Fruit fly (Drosophila melanogaster) whole organism, prepupa: ENCODE measurements around the gene CG33293.

Experiments
- CG10631 ChIP-seq: fragments of 200-800 bp; sonication (Bioruptor generic); optimal IDR thresholded peaks from 2 replicates; lab custom pipeline; 2016; ENCODE audit warnings: missing biosample characterization, missing genetic modification characterization
- CG11294 ChIP-seq: fragments of 200-800 bp; sonication (Bioruptor generic); IDR thresholded peaks from 2 replicates; pipeline ENCODE4 v1.3.6; 2022; ENCODE audit warnings: missing biosample characterization, missing genetic modification characterization
- CG15336 ChIP-seq: fragments of 200-800 bp; sonication (Bioruptor generic); IDR thresholded peaks from 2 replicates; pipeline ENCODE4 v1.3.6; 2022; ENCODE audit warnings: missing biosample characterization, missing genetic modification characterization
- CG1621 ChIP-seq: fragments of 200-800 bp; sonication (Bioruptor generic); optimal IDR thresholded peaks from 3 replicates; lab custom pipeline; 2018; ENCODE audit warnings: missing biosample characterization, mild to moderate bottlenecking, missing genetic modification characterization
- CG16779 ChIP-seq: fragments of 200-800 bp; sonication (Bioruptor generic); optimal IDR thresholded peaks from 3 replicates; lab custom pipeline; 2017; ENCODE audit warnings: missing biosample characterization, mild to moderate bottlenecking, missing genetic modification characterization
- CG32006 ChIP-seq: fragments of 200-800 bp; sonication (Bioruptor generic); optimal IDR thresholded peaks from 3 replicates; lab custom pipeline; 2017; ENCODE audit warnings: missing biosample characterization, mild to moderate bottlenecking, missing genetic modification characterization
- CG34406 ChIP-seq: fragments of 200-800 bp; sonication (Bioruptor generic); optimal IDR thresholded peaks from 3 replicates; lab custom pipeline; 2016; ENCODE audit warnings: missing biosample characterization, missing genetic modification characterization
- CG4318 ChIP-seq: fragments of 200-800 bp; sonication (Bioruptor generic); optimal IDR thresholded peaks from 3 replicates; lab custom pipeline; 2017; ENCODE audit warnings: missing biosample characterization, mild to moderate bottlenecking, missing genetic modification characterization
- CG6163 ChIP-seq: fragments of 200-800 bp; sonication (Bioruptor generic); IDR thresholded peaks from 3 replicates; pipeline ENCODE4 v1.3.6; 2022; ENCODE audit warnings: missing biosample characterization, missing genetic modification characterization
- CG6276 ChIP-seq: fragments of 200-800 bp; sonication (Bioruptor generic); optimal IDR thresholded peaks from 2 replicates; lab custom pipeline; 2017; ENCODE audit warnings: missing biosample characterization, mild to moderate bottlenecking, missing genetic modification characterization
- CG6792 ChIP-seq: fragments of 200-800 bp; sonication (Bioruptor generic); optimal IDR thresholded peaks from 3 replicates; lab custom pipeline; 2016; ENCODE audit warnings: missing biosample characterization, missing genetic modification characterization
- CG6808 ChIP-seq: fragments of 200-800 bp; sonication (Bioruptor generic); optimal IDR thresholded peaks from 3 replicates; lab custom pipeline; 2017; ENCODE audit warnings: missing biosample characterization, missing genetic modification characterization, mild to moderate bottlenecking, moderate library complexity, missing genetic modification reagents
- CG6854 ChIP-seq: fragments of 200-800 bp; sonication (Bioruptor generic); optimal IDR thresholded peaks from 2 replicates; lab custom pipeline; 2017; ENCODE audit warnings: missing biosample characterization, mild to moderate bottlenecking, missing genetic modification characterization
- CG7368 ChIP-seq: fragments of 200-800 bp; sonication (Bioruptor generic); optimal IDR thresholded peaks from 3 replicates; lab custom pipeline; 2016; ENCODE audit warnings: missing biosample characterization, missing genetic modification characterization
- CG8119 ChIP-seq: fragments of 200-800 bp; sonication (Bioruptor generic); IDR thresholded peaks from 3 replicates; pipeline ENCODE4 v1.3.6; 2022; ENCODE audit warnings: missing biosample characterization, missing genetic modification characterization
- CG8319 ChIP-seq: fragments of 200-800 bp; sonication (Bioruptor generic); optimal IDR thresholded peaks from 3 replicates; lab custom pipeline; 2016; ENCODE audit warnings: missing biosample characterization, missing genetic modification characterization
- CG8632 ChIP-seq: fragments of 200-800 bp; sonication (Bioruptor generic); optimal IDR thresholded peaks from 3 replicates; lab custom pipeline; 2016; ENCODE audit warnings: missing biosample characterization, missing genetic modification characterization
- CG9139 ChIP-seq: fragments of 200-800 bp; sonication (Bioruptor generic); optimal IDR thresholded peaks from 3 replicates; lab custom pipeline; 2017; ENCODE audit warnings: missing biosample characterization, mild to moderate bottlenecking, missing genetic modification characterization
- Eip78C ChIP-seq: fragments of 200-800 bp; sonication (Bioruptor generic); peaks from one replicate; lab custom pipeline; 2016; ENCODE audit warnings: missing biosample characterization, missing genetic modification characterization
- Eip93F ChIP-seq: fragments of 200-800 bp; sonication (Bioruptor generic); optimal IDR thresholded peaks from 2 replicates; lab custom pipeline; 2016; ENCODE audit warnings: missing biosample characterization, mild to moderate bottlenecking, missing genetic modification characterization
- Ets96B ChIP-seq: fragments of 200-800 bp; optimal IDR thresholded peaks from 2 replicates; lab custom pipeline; 2019; ENCODE audit warnings: missing biosample characterization, mild to moderate bottlenecking, missing genetic modification characterization, moderate library complexity
- Gug ChIP-seq: fragments of 200-800 bp; sonication (Bioruptor generic); IDR thresholded peaks from 2 replicates; pipeline ENCODE4 v1.3.6; 2022; ENCODE audit warnings: missing biosample characterization, missing genetic modification characterization
- Hr38 ChIP-seq: sonication (Bioruptor generic); optimal IDR thresholded peaks from 2 replicates; lab custom pipeline; 2016; ENCODE audit warnings: missing biosample characterization, missing genetic modification characterization
- Lpt ChIP-seq: fragments of 200-800 bp; sonication (Bioruptor generic); optimal IDR thresholded peaks from 3 replicates; lab custom pipeline; 2016; ENCODE audit warnings: missing biosample characterization, missing genetic modification characterization
- OdsH ChIP-seq: fragments of 200-800 bp; sonication (Bioruptor generic); optimal IDR thresholded peaks from 3 replicates; lab custom pipeline; 2016; ENCODE audit warnings: missing biosample characterization, missing genetic modification characterization
- Smox ChIP-seq: fragments of 200-800 bp; sonication (Bioruptor generic); optimal IDR thresholded peaks from 3 replicates; lab custom pipeline; 2016; ENCODE audit warnings: missing biosample characterization, missing genetic modification characterization
- Sox15 ChIP-seq: fragments of 200-800 bp; sonication (Bioruptor generic); optimal IDR thresholded peaks from 3 replicates; lab custom pipeline; 2016; ENCODE audit warnings: missing biosample characterization, missing genetic modification characterization
- acj6 ChIP-seq: fragments of 200-800 bp; sonication (Bioruptor generic); optimal IDR thresholded peaks from 3 replicates; lab custom pipeline; 2016; ENCODE audit warnings: missing biosample characterization, missing genetic modification characterization
- cyc ChIP-seq: fragments of 200-800 bp; sonication (Bioruptor generic); optimal IDR thresholded peaks from 3 replicates; lab custom pipeline; 2016; ENCODE audit warnings: missing biosample characterization, missing genetic modification characterization
- dac ChIP-seq: fragments of 200-800 bp; sonication (Bioruptor generic); optimal IDR thresholded peaks from 2 replicates; lab custom pipeline; 2017; ENCODE audit warnings: missing biosample characterization, mild to moderate bottlenecking, missing genetic modification characterization
- dsx ChIP-seq: fragments of 200-800 bp; optimal IDR thresholded peaks from 3 replicates; lab custom pipeline; 2019; ENCODE audit warnings: missing biosample characterization, mild to moderate bottlenecking, missing genetic modification characterization, moderate library complexity; ENCODE audit not compliant: poor library complexity, severe bottlenecking
- eg ChIP-seq: fragments of 200-800 bp; sonication (Bioruptor generic); IDR thresholded peaks from 3 replicates; pipeline ENCODE4 v1.3.6; 2022; ENCODE audit warnings: missing biosample characterization, missing genetic modification characterization
- esn ChIP-seq: fragments of 200-800 bp; sonication (Bioruptor generic); optimal IDR thresholded peaks from 2 replicates; lab custom pipeline; 2016; ENCODE audit warnings: missing biosample characterization, mild to moderate bottlenecking, missing genetic modification characterization, moderate library complexity
- fd85E ChIP-seq: fragments of 200-800 bp; sonication (Bioruptor generic); optimal IDR thresholded peaks from 3 replicates; lab custom pipeline; 2016; ENCODE audit warnings: missing biosample characterization, missing genetic modification characterization
- net ChIP-seq: fragments of 200-800 bp; sonication (Bioruptor generic); optimal IDR thresholded peaks from 3 replicates; lab custom pipeline; 2016; ENCODE audit warnings: missing biosample characterization, missing genetic modification characterization
- pdm3 ChIP-seq: fragments of 200-800 bp; sonication (Bioruptor generic); optimal IDR thresholded peaks from 3 replicates; lab custom pipeline; 2016; ENCODE audit warnings: missing biosample characterization, missing genetic modification characterization
- spab ChIP-seq: fragments of 200-800 bp; sonication (Bioruptor generic); optimal IDR thresholded peaks from 2 replicates; lab custom pipeline; 2017; ENCODE audit warnings: missing biosample characterization, mild to moderate bottlenecking, missing genetic modification characterization, missing genetic modification reagents
- svp ChIP-seq: fragments of 200-800 bp; sonication (Bioruptor generic); peaks from one replicate; lab custom pipeline; 2016; ENCODE audit warnings: missing biosample characterization, missing genetic modification characterization
- topi ChIP-seq: fragments of 200-800 bp; sonication (Bioruptor generic); optimal IDR thresholded peaks from 3 replicates; lab custom pipeline; 2016; ENCODE audit warnings: missing biosample characterization, missing genetic modification characterization

CG33293 gene

dm6 chr3R:5263311-5264250, 23.0 kb upstream of the CG33293 start (continued):
- peak; percentile 83 for TF ChIP-seq CG32006
- no peak for TF ChIP-seq CG16779
- peak; percentile 69 for TF ChIP-seq Ets96B (tag; lab: Kevin White, UChicago)
- no peak for TF ChIP-seq Lpt (GFP tag; lab: Kevin White, UChicago)
- peak; percentile 27 for TF ChIP-seq CG7368 (GFP tag; lab: Kevin White, UChicago)
- TF ChIP-seq CG4318: peak; percentile 25
- TF ChIP-seq topi (GFP tag; lab: Kevin White, UChicago): peak; percentile 26
- no peak for TF ChIP-seq dac (GFP tag; lab: Kevin White, UChicago)
- peak; percentile 46 for TF ChIP-seq CG9139 (GFP tag; lab: Kevin White, UChicago)
- TF ChIP-seq net: peak; percentile 45
- peak; percentile 82 for TF ChIP-seq CG6808
- TF ChIP-seq Eip78C: peak; percentile 85
- TF ChIP-seq dsx (GFP tag; lab: Kevin White, UChicago): peak; percentile 84
- TF ChIP-seq Eip93F (GFP tag; lab: Kevin White, UChicago): no peak
- TF ChIP-seq CG8632 (GFP tag; lab: Kevin White, UChicago): peak; percentile 73
- TF ChIP-seq CG6163 (GFP tag; lab: Robert Waterston, UW): peak; percentile 32; the same call in 1 of the 3 replicates
- TF ChIP-seq CG10631: peak; percentile 64
- no peak for TF ChIP-seq cyc (GFP tag; lab: Kevin White, UChicago)
- peak; percentile 22 for TF ChIP-seq pdm3 (GFP tag; lab: Kevin White, UChicago)
- peak; percentile 35 for TF ChIP-seq Sox15
- TF ChIP-seq CG8319 (GFP tag; lab: Kevin White, UChicago): peak; percentile 33
- TF ChIP-seq Hr38: no peak
- no peak; the same call in 1 of the 2 replicates for TF ChIP-seq CG11294 (GFP tag; lab: Robert Waterston, UW)
- peak; percentile 70; the same call in 2 of the 3 replicates for TF ChIP-seq CG8119 (GFP tag; lab: Robert Waterston, UW)
- no peak; the same call in 2 of the 3 replicates for TF ChIP-seq eg (GFP tag; lab: Robert Waterston, UW)
- TF ChIP-seq CG6854: no peak
- no peak; the same call in none of the 2 replicates for TF ChIP-seq CG15336 (GFP tag; lab: Robert Waterston, UW)
- peak; percentile 49 for TF ChIP-seq OdsH (GFP tag; lab: Kevin White, UChicago)
- peak; percentile 76 for TF ChIP-seq svp (GFP tag; lab: Kevin White, UChicago)
- peak; percentile 79 for TF ChIP-seq CG34406 (GFP tag; lab: Kevin White, UChicago)
- peak; percentile 61 for TF ChIP-seq CG6276 (GFP tag; lab: Kevin White, UChicago)
- TF ChIP-seq CG6792 (GFP tag; lab: Kevin White, UChicago): peak; percentile 18
- no peak for TF ChIP-seq CG1621 (tag; lab: Kevin White, UChicago)
- TF ChIP-seq, all 60 proteins: peak for 41

- TF ChIP-seq Ets96B (tag; lab: Kevin White, UChicago) (no peak), Smox (no peak), esn (GFP tag; lab: Kevin White, UChicago) (no peak), CG9139 (GFP tag; lab: Kevin White, UChicago) (no peak), Lpt (GFP tag; lab: Kevin White, UChicago) (no peak), spab (GFP tag; lab: Kevin White, UChicago) (no peak), CG16779 (no peak), Gug (GFP tag; lab: Robert Waterston, UW) (no peak), CG11294 (GFP tag; lab: Robert Waterston, UW) (no peak), acj6 (GFP tag; lab: Kevin White, UChicago) (no peak), CG6854 (no peak), fd85E (no peak)
Measured at dm6 chr3R:5262592-5262991, 22.1 kb upstream of the CG33293 start, which contains the start of gene Tim17a2. TSS of gene Tim17a2 (minus strand) at chr3R:5262692.
